Worm (Caenorhabditis elegans) whole organism, L4 larva: ENCODE data around the gene srg-41.
A peak's percentile ranks its signal among the peaks of the same experiment; 100 is the strongest.
"Not testable (repeated sequence)": the region's sequence is repeated elsewhere in the genome, so short reads cannot be mapped to it uniquely, and the experiment has no call there.

Experiments
- F49E8.2 ChIP-seq: sonication (generic microtip); optimal IDR thresholded peaks from 2 replicates; lab custom pipeline; 2016; ENCODE audit warnings: missing compliant biosample characterization, mild to moderate bottlenecking, missing genetic modification characterization, borderline replicate concordance
- R02D3.7 ChIP-seq: fragments of 150-350 bp; sonication (generic microtip); optimal IDR thresholded peaks from 3 replicates; lab custom pipeline; 2014; ENCODE audit warnings: missing biosample characterization, missing genetic modification characterization
- T26A8.4 ChIP-seq: fragments of 200-800 bp; sonication (Bioruptor generic); IDR thresholded peaks from 2 replicates; pipeline ENCODE4 v1.3.6; 2022; ENCODE audit warnings: missing genetic modification characterization, missing compliant biosample characterization
- Y48G9A.11 ChIP-seq: fragments of 200-800 bp; sonication (Bioruptor generic); IDR thresholded peaks from 2 replicates; pipeline ENCODE4 v1.3.6; 2022; ENCODE audit warnings: missing genetic modification reagents, missing genetic modification characterization, missing compliant biosample characterization
- ZK546.5 ChIP-seq, 2 experiments: sonication (generic microtip); optimal IDR thresholded peaks; 2 replicates each; lab custom pipeline; 2017; ENCODE audit warnings: missing biosample characterization in 2 of 2, missing genetic modification characterization in 2 of 2
- ama-1 ChIP-seq: fragments of 150-350 bp; optimal IDR thresholded peaks from 2 replicates; lab custom pipeline; 2014; ENCODE audit warnings: inconsistent platforms, mixed read lengths
- attf-4 ChIP-seq: sonication (generic microtip); optimal IDR thresholded peaks from 3 replicates; lab custom pipeline; 2017; ENCODE audit warnings: missing biosample characterization, missing genetic modification characterization
- ceh-44 ChIP-seq: fragments of 200-800 bp; sonication (Bioruptor generic); IDR thresholded peaks from 2 replicates; pipeline ENCODE4 v1.3.6; 2022; ENCODE audit warnings: missing genetic modification reagents, missing genetic modification characterization, missing compliant biosample characterization
- ceh-62 ChIP-seq: sonication (generic microtip); optimal IDR thresholded peaks from 2 replicates; lab custom pipeline; 2017; ENCODE audit warnings: missing biosample characterization, missing genetic modification characterization
- ceh-82 ChIP-seq: sonication (generic microtip); optimal IDR thresholded peaks from 2 replicates; lab custom pipeline; 2017; ENCODE audit warnings: missing biosample characterization, missing genetic modification characterization
- ctbp-1 ChIP-seq: fragments of 200-800 bp; sonication (Bioruptor generic); IDR thresholded peaks from 2 replicates; pipeline ENCODE4 v1.3.6; 2022; ENCODE audit warnings: missing genetic modification reagents, missing genetic modification characterization, missing compliant biosample characterization
- daf-12 ChIP-seq: fragments of 150-350 bp; optimal IDR thresholded peaks from 2 replicates; lab custom pipeline; 2014; ENCODE audit warnings: missing biosample characterization, missing genetic modification reagents, missing genetic modification characterization
- daf-16 ChIP-seq, 3 experiments: sonication (generic microtip); optimal IDR thresholded peaks; 2 replicates each; lab custom pipeline; 2016 to 2017; ENCODE audit warnings: missing genetic modification characterization in 3 of 3, missing genetic modification reagents in 3 of 3, mild to moderate bottlenecking in 2 of 3, missing compliant biosample characterization in 2 of 3, missing biosample characterization in 1 of 3, moderate library complexity in 1 of 3
- daf-8 ChIP-seq: fragments of 200-800 bp; sonication (Bioruptor generic); IDR thresholded peaks from 2 replicates; pipeline ENCODE4 v1.3.6; 2022; ENCODE audit warnings: missing genetic modification characterization, missing compliant biosample characterization
- dmd-6 ChIP-seq: fragments of 200-800 bp; sonication (Bioruptor generic); IDR thresholded peaks from 2 replicates; pipeline ENCODE4 v1.3.6; 2022; ENCODE audit warnings: missing genetic modification reagents, missing genetic modification characterization, missing compliant biosample characterization
- dmd-8 ChIP-seq: fragments of 200-800 bp; sonication (Bioruptor generic); IDR thresholded peaks from 2 replicates; pipeline ENCODE4 v1.3.6; 2022; ENCODE audit warnings: missing genetic modification characterization, missing compliant biosample characterization
- dve-1 ChIP-seq: sonication (generic microtip); optimal IDR thresholded peaks from 2 replicates; lab custom pipeline; 2017; ENCODE audit warnings: antibody characterized with exemption, mild to moderate bottlenecking, missing genetic modification characterization, missing compliant biosample characterization; ENCODE audit not compliant: insufficient read depth
- gei-8 ChIP-seq: fragments of 200-800 bp; sonication (Bioruptor generic); optimal IDR thresholded peaks from 2 replicates; lab custom pipeline; 2018; ENCODE audit warnings: mild to moderate bottlenecking, missing genetic modification characterization, missing compliant biosample characterization
- hlh-11 ChIP-seq: fragments of 200-800 bp; sonication (Bioruptor generic); optimal IDR thresholded peaks from 2 replicates; lab custom pipeline; 2018; ENCODE audit warnings: mild to moderate bottlenecking, missing genetic modification characterization, missing compliant biosample characterization
- hlh-30 ChIP-seq: sonication (generic microtip); optimal IDR thresholded peaks from 2 replicates; lab custom pipeline; 2017; ENCODE audit warnings: antibody characterized with exemption, mild to moderate bottlenecking, missing genetic modification characterization, missing compliant biosample characterization; ENCODE audit not compliant: insufficient read depth
- lin-1 ChIP-seq: fragments of 200-800 bp; sonication (Bioruptor generic); IDR thresholded peaks from 2 replicates; pipeline ENCODE4 v1.3.6; 2022; ENCODE audit warnings: missing genetic modification reagents, missing genetic modification characterization, missing compliant biosample characterization
- lin-15B ChIP-seq: fragments of 150-350 bp; sonication (generic microtip); optimal IDR thresholded peaks from 3 replicates; lab custom pipeline; 2014; ENCODE audit warnings: missing biosample characterization, missing genetic modification characterization
- lin-38 ChIP-seq: fragments of 200-800 bp; sonication (Bioruptor generic); IDR thresholded peaks from 2 replicates; pipeline ENCODE4 v1.3.6; 2022; ENCODE audit warnings: missing genetic modification reagents, missing genetic modification characterization, missing compliant biosample characterization
- lin-39 ChIP-seq: fragments of 150-350 bp; optimal IDR thresholded peaks from 2 replicates; lab custom pipeline; 2014; ENCODE audit warnings: missing biosample characterization, missing genetic modification reagents, missing genetic modification characterization
- mdt-29 ChIP-seq: fragments of 200-800 bp; sonication (Bioruptor generic); IDR thresholded peaks from 2 replicates; pipeline ENCODE4 v1.3.6; 2022; ENCODE audit warnings: missing genetic modification reagents, missing genetic modification characterization, missing compliant biosample characterization
- mep-1 ChIP-seq: fragments of 150-350 bp; sonication (generic microtip); optimal IDR thresholded peaks from 3 replicates; lab custom pipeline; 2014; ENCODE audit warnings: missing biosample characterization, missing genetic modification characterization
- mes-2 ChIP-seq: sonication (generic microtip); optimal IDR thresholded peaks from 2 replicates; lab custom pipeline; 2016; ENCODE audit warnings: missing genotype, mild to moderate bottlenecking, missing genetic modification characterization, missing compliant biosample characterization; ENCODE audit not compliant: poor library complexity, severe bottlenecking
- mxl-2 ChIP-seq: fragments of 200-800 bp; sonication (Bioruptor generic); conservative IDR thresholded peaks from 2 replicates; pipeline ENCODE4 v1.3.6; 2022; ENCODE audit warnings: missing genetic modification reagents, missing genetic modification characterization, missing compliant biosample characterization
- mxl-3 ChIP-seq: fragments of 200-800 bp; sonication (Bioruptor generic); optimal IDR thresholded peaks from 2 replicates; lab custom pipeline; 2018; ENCODE audit warnings: mild to moderate bottlenecking, missing genetic modification characterization, missing compliant biosample characterization
- nhr-102 ChIP-seq: sonication (generic microtip); optimal IDR thresholded peaks from 2 replicates; lab custom pipeline; 2016; ENCODE audit warnings: mild to moderate bottlenecking, missing genetic modification characterization, moderate library complexity, missing compliant biosample characterization
- nhr-237 ChIP-seq: sonication (generic microtip); optimal IDR thresholded peaks from 2 replicates; lab custom pipeline; 2017; ENCODE audit warnings: missing biosample characterization, missing genetic modification characterization
- nhr-48 ChIP-seq: sonication (generic microtip); optimal IDR thresholded peaks from 2 replicates; lab custom pipeline; 2016; ENCODE audit warnings: mild to moderate bottlenecking, missing genetic modification characterization, missing compliant biosample characterization
- nhr-6 ChIP-seq: fragments of 150-350 bp; optimal IDR thresholded peaks from 2 replicates; lab custom pipeline; 2014; ENCODE audit warnings: missing biosample characterization, missing genetic modification characterization
- nhr-76 ChIP-seq: fragments of 150-350 bp; optimal IDR thresholded peaks from 2 replicates; lab custom pipeline; 2014; ENCODE audit warnings: missing biosample characterization, missing genetic modification characterization
- php-3 ChIP-seq: fragments of 200-800 bp; sonication (Bioruptor generic); IDR thresholded peaks from 2 replicates; pipeline ENCODE4 v1.3.6; 2022; ENCODE audit warnings: missing genetic modification reagents, missing genetic modification characterization, missing compliant biosample characterization
- pqm-1 ChIP-seq: sonication (generic microtip); optimal IDR thresholded peaks from 2 replicates; lab custom pipeline; 2017; ENCODE audit warnings: missing biosample characterization, missing genetic modification characterization
- rbr-2 ChIP-seq: sonication (generic microtip); optimal IDR thresholded peaks from 2 replicates; lab custom pipeline; 2016; ENCODE audit warnings: missing genotype, missing genetic modification characterization, missing compliant biosample characterization
- saeg-2 ChIP-seq: fragments of 200-800 bp; sonication (Bioruptor generic); IDR thresholded peaks from 2 replicates; pipeline ENCODE4 v1.3.6; 2022; ENCODE audit warnings: missing genetic modification reagents, missing genetic modification characterization, missing compliant biosample characterization
- snpc-1.2 ChIP-seq: fragments of 200-800 bp; sonication (Bioruptor generic); IDR thresholded peaks from 2 replicates; pipeline ENCODE4 v1.3.6; 2022; ENCODE audit warnings: missing genetic modification reagents, missing genetic modification characterization, missing compliant biosample characterization
- snpc-4 ChIP-seq: fragments of 150-350 bp; optimal IDR thresholded peaks from 2 replicates; lab custom pipeline; 2014; ENCODE audit warnings: missing biosample characterization, missing genetic modification characterization
- spr-1 ChIP-seq: sonication (generic microtip); optimal IDR thresholded peaks from 2 replicates; lab custom pipeline; 2016; ENCODE audit warnings: mild to moderate bottlenecking, missing genetic modification characterization, missing compliant biosample characterization
- tag-97 ChIP-seq: fragments of 200-800 bp; sonication (Bioruptor generic); IDR thresholded peaks from 2 replicates; pipeline ENCODE4 v1.3.6; 2022; ENCODE audit warnings: missing genetic modification characterization, missing compliant biosample characterization
- unc-130 ChIP-seq: sonication (generic microtip); optimal IDR thresholded peaks from 2 replicates; lab custom pipeline; 2016; ENCODE audit warnings: missing genetic modification reagents, missing genetic modification characterization, missing compliant biosample characterization
- vab-7 ChIP-seq: fragments of 200-800 bp; sonication (Bioruptor generic); IDR thresholded peaks from 2 replicates; pipeline ENCODE4 v1.3.6; 2022; ENCODE audit warnings: missing genetic modification reagents, missing genetic modification characterization, missing compliant biosample characterization
- zip-11 ChIP-seq: fragments of 200-800 bp; sonication (Bioruptor generic); IDR thresholded peaks from 2 replicates; pipeline ENCODE4 v1.3.6; 2022; ENCODE audit warnings: missing genetic modification characterization, missing compliant biosample characterization

srg-41 gene

ce11 chrV:11176693-11177304 lies 15.1 kb upstream of the srg-41 start (continued):
- TF ChIP-seq mes-2 (tag; lab: Kevin White, UChicago): peak; percentile 77
- TF ChIP-seq pqm-1 (tag; lab: Kevin White, UChicago): peak; percentile 3
- TF ChIP-seq mxl-3 (GFP tag; lab: Kevin White, UChicago): peak; percentile 63
- TF ChIP-seq snpc-1.2 (GFP tag; lab: Robert Waterston, UW): peak; percentile 92
- peak; percentile 48 for TF ChIP-seq spr-1 (tag; lab: Kevin White, UChicago)
- TF ChIP-seq hlh-30 (tag; lab: Kevin White, UChicago): peak; percentile 46
- peak; percentile 81 for TF ChIP-seq ceh-44 (GFP tag; lab: Robert Waterston, UW)
- TF ChIP-seq, all 104 proteins: peak for 31; not testable (repeated sequence) for 73

- peak; percentile 43 for TF ChIP-seq mep-1
- TF ChIP-seq dmd-6 (GFP tag; lab: Robert Waterston, UW): peak; percentile 41; the same call in 1 of the 2 replicates
- TF ChIP-seq snpc-1.2 (GFP tag; lab: Robert Waterston, UW): peak; percentile 84
- peak; percentile 54 for TF ChIP-seq mes-2 (tag; lab: Kevin White, UChicago)
- TF ChIP-seq T26A8.4 (GFP tag; lab: Robert Waterston, UW): peak; percentile 58
- peak; percentile 13; the same call in 1 of the 2 replicates for TF ChIP-seq mdt-29 (GFP tag; lab: Robert Waterston, UW)
- TF ChIP-seq dmd-8 (GFP tag; lab: Robert Waterston, UW): 0 out of 2 replicates have a peak, but pooled peaks have one; percentile 56
- TF ChIP-seq Y48G9A.11 (GFP tag; lab: Robert Waterston, UW): peak; percentile 59; the same call in 1 of the 2 replicates
- TF ChIP-seq snpc-4 (tag; lab: Kevin White, UChicago): peak; percentile 74
- TF ChIP-seq unc-130 (GFP tag; lab: Kevin White, UChicago): peak; percentile 53
- peak; percentile 60 for TF ChIP-seq lin-38
- TF ChIP-seq F49E8.2 (tag; lab: Kevin White, UChicago): peak; percentile 76
- TF ChIP-seq nhr-48 (tag; lab: Kevin White, UChicago): peak; percentile 27
- peak; percentile 25; the same call in 1 of the 2 replicates for TF ChIP-seq php-3 (GFP tag; lab: Robert Waterston, UW)
- TF ChIP-seq ceh-44 (GFP tag; lab: Robert Waterston, UW): 0 out of 2 replicates have a peak, but pooled peaks have one; percentile 67
- TF ChIP-seq nhr-102 (tag; lab: Kevin White, UChicago): peak; percentile 32
- peak; percentile 37 for TF ChIP-seq hlh-11 (tag; lab: Kevin White, UChicago)
- peak; percentile 52; the same call in 1 of the 2 replicates for TF ChIP-seq vab-7 (GFP tag; lab: Robert Waterston, UW)
- peak; percentile 5 for TF ChIP-seq dve-1 (tag; lab: Kevin White, UChicago)
- TF ChIP-seq daf-16 (GFP tag; optimal IDR thresholded peaks at IDR 0.05; lab: Kevin White, UChicago): not testable (repeated sequence)
- peak; percentile 21 for TF ChIP-seq daf-16 (tag; optimal IDR thresholded peaks at IDR 0.05; lab: Kevin White, UChicago)
These were observed 13.7 kb upstream of the srg-41 start for ce11 chrV:11175336-11175938.

DNA sequence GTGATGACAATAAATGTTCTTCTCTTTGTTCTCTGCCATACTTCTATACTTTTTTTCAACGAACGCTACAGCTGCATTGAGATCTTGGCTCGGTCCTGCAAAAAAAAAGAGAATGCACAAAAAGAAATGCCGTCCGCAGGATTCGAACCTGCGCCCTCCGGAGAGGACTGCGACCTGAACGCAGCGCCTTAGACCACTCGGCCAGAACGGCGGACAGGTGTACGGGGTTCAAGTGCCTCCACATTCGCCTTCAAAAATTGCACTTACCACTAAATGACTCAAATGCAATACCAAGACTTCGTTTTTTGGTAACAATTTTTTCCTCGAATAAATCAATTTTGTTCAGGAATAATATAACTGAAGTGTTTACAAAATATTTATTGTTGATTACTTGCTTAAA lies 13.0 kb upstream of the srg-41 start:
- TF ChIP-seq nhr-6 (no peak), lin-1 (GFP tag; lab: Robert Waterston, UW) (no peak), nhr-237 (tag; lab: Kevin White, UChicago) (no peak), lin-39 (no peak), unc-130 (GFP tag; lab: Kevin White, UChicago) (no peak), dmd-6 (GFP tag; lab: Robert Waterston, UW) (peak; percentile 40), daf-8 (GFP tag; lab: Robert Waterston, UW) (no peak), ceh-82 (tag; lab: Kevin White, UChicago) (no peak), daf-12 (no peak), ama-1 (no peak), saeg-2 (GFP tag; lab: Robert Waterston, UW) (no peak), lin-15B (tag; lab: Kevin White, UChicago) (no peak), ctbp-1 (GFP tag; lab: Robert Waterston, UW) (no peak), ceh-62 (tag; lab: Kevin White, UChicago) (no peak), tag-97 (GFP tag; lab: Robert Waterston, UW) (no peak), gei-8 (GFP tag; lab: Kevin White, UChicago) (no peak), attf-4 (no peak), ZK546.5 (tag; optimal IDR thresholded peaks at IDR 0.05; lab: Kevin White, UChicago) (no peak), nhr-76 (tag; lab: Kevin White, UChicago) (no peak), zip-11 (GFP tag; lab: Robert Waterston, UW) (no peak), ceh-44 (GFP tag; lab: Robert Waterston, UW) (no peak), rbr-2 (tag; lab: Kevin White, UChicago) (no peak), mxl-2 (GFP tag; lab: Robert Waterston, UW) (no peak), R02D3.7 (tag; lab: Kevin White, UChicago) (no peak)
